Worm (Caenorhabditis elegans): ENCODE data around the gene grdn-1.

Gene grdn-1

ce11 chrV:18571533-18571932 is 21.0 kb upstream of the grdn-1 start, which contains the start of gene Y51A2D.21:
Y51A2D.21 (plus strand) TSS chrV:18571833.
- TF ChIP-seq hpl-2 (GFP tag; optimal IDR thresholded peaks at IDR 0.05) (no peak), dsc-1 (tag; optimal IDR thresholded peaks at IDR 0.05) (no peak), mep-1 (tag; optimal IDR thresholded peaks at IDR 0.05) (no peak), snu-23 (GFP tag; optimal IDR thresholded peaks at IDR 0.05) (no peak), nhr-28 (tag; optimal IDR thresholded peaks at IDR 0.05) (no peak), hlh-4 (tag; optimal IDR thresholded peaks at IDR 0.05) (no peak), lin-13 (GFP tag; optimal IDR thresholded peaks at IDR 0.05) (no peak), lin-35 (GFP tag; optimal IDR thresholded peaks at IDR 0.05) (no peak), jun-1 (tag; optimal IDR thresholded peaks at IDR 0.05) (no peak), xbp-1 (tag; optimal IDR thresholded peaks at IDR 0.05) (no peak), F16B12.6 (tag; optimal IDR thresholded peaks at IDR 0.05) (no peak), pqm-1 (tag; optimal IDR thresholded peaks at IDR 0.05) (no peak), unc-30 (tag; optimal IDR thresholded peaks at IDR 0.05) (no peak), Y116A8C.19 (tag; optimal IDR thresholded peaks at IDR 0.05; ENCODE audit: borderline replicate concordance) (no peak), egl-13 (tag; optimal IDR thresholded peaks at IDR 0.05) (no peak), ces-1 (GFP tag; optimal IDR thresholded peaks at IDR 0.05) (no peak)

ce11 chrV:18573199-18573598 is 19.3 kb upstream of the grdn-1 start:
- TF ChIP-seq fkh-4 (tag; optimal IDR thresholded peaks at IDR 0.05; ENCODE audit: borderline replicate concordance) (no peak), nhr-77 (tag; optimal IDR thresholded peaks at IDR 0.05) (no peak), unc-98 (GFP tag; IDR thresholded peaks at IDR 0.05) (no peak), egl-13 (tag; optimal IDR thresholded peaks at IDR 0.05) (no peak), mef-2 (tag; optimal IDR thresholded peaks at IDR 0.05) (no peak), lsy-2 (tag; optimal IDR thresholded peaks at IDR 0.05) (peak in 1 of 2 experiments; percentile 59), unc-86 (tag; optimal IDR thresholded peaks at IDR 0.05) (no peak), unc-30 (tag; optimal IDR thresholded peaks at IDR 0.05) (no peak), F16B12.6 (tag; optimal IDR thresholded peaks at IDR 0.05) (no peak), nhr-85 (tag) (peak; percentile 72), lin-39 (tag; optimal IDR thresholded peaks at IDR 0.05) (no peak), pag-3 (tag; optimal IDR thresholded peaks at IDR 0.05; ENCODE audit: borderline replicate concordance, insufficient read depth) (no peak), alr-1 (tag; optimal IDR thresholded peaks at IDR 0.05; ENCODE audit: borderline replicate concordance) (no peak)

- no peak for TF ChIP-seq fkh-8 (tag; optimal IDR thresholded peaks at IDR 0.05)
- no peak for TF ChIP-seq ztf-11 (tag; optimal IDR thresholded peaks at IDR 0.05)
- peak in 1 of 2 experiments; percentile 16 for TF ChIP-seq lsy-2 (tag; optimal IDR thresholded peaks at IDR 0.05)
- no peak for TF ChIP-seq efl-1 (optimal IDR thresholded peaks at IDR 0.05)
- peak in 1 of 2 experiments; percentile 91 for TF ChIP-seq efl-1 (GFP tag; optimal IDR thresholded peaks at IDR 0.05 in 1 of 2)
- no peak for TF ChIP-seq ama-1 (optimal IDR thresholded peaks at IDR 0.05)
- TF ChIP-seq ceh-63 (GFP tag; optimal IDR thresholded peaks at IDR 0.05): no peak
Measured at ce11 chrV:18575084-18575483, 17.5 kb upstream of the grdn-1 start.

ce11 chrV:18576128-18576527 is 16.4 kb upstream of the grdn-1 start:
- TF ChIP-seq egl-13 (tag; optimal IDR thresholded peaks at IDR 0.05): no peak
- no peak for TF ChIP-seq hlh-17 (GFP tag; optimal IDR thresholded peaks at IDR 0.05; ENCODE audit: borderline replicate concordance)
- TF ChIP-seq lin-13 (GFP tag; optimal IDR thresholded peaks at IDR 0.05): no peak
- TF ChIP-seq isw-1 (GFP tag; IDR thresholded peaks at IDR 0.05): no peak
- TF ChIP-seq nhr-11 (tag; optimal IDR thresholded peaks at IDR 0.05): no peak
- TF ChIP-seq unc-98 (GFP tag; IDR thresholded peaks at IDR 0.05): no peak
- TF ChIP-seq swsn-7 (tag; optimal IDR thresholded peaks at IDR 0.05): no peak
- no peak for TF ChIP-seq irx-1 (tag; optimal IDR thresholded peaks at IDR 0.05)
- TF ChIP-seq vab-15 (tag; optimal IDR thresholded peaks at IDR 0.05): no peak
- no peak for TF ChIP-seq efl-3 (GFP tag; optimal IDR thresholded peaks at IDR 0.05)
- no peak for TF ChIP-seq tlp-1 (tag; optimal IDR thresholded peaks at IDR 0.05)

Data from whole organism, L1 larva.